Fruit fly (Drosophila melanogaster) whole organism, embryonic: ENCODE measurements around the gene Pex14.

Experiments used
- Bdp1 ChIP-seq: fragments of 200-800 bp; sonication (Bioruptor generic); optimal IDR thresholded peaks from 3 replicates; lab custom pipeline; 2016; ENCODE audit warnings: missing biosample characterization, missing genetic modification characterization
- CG10321 ChIP-seq: fragments of 200-800 bp; sonication (Bioruptor generic); IDR thresholded peaks from 2 replicates; pipeline ENCODE4 v1.3.6; 2022; ENCODE audit warnings: missing biosample characterization, missing genetic modification characterization
- CG10431 ChIP-seq: fragments of 200-800 bp; sonication (Bioruptor generic); optimal IDR thresholded peaks from 3 replicates; lab custom pipeline; 2018; ENCODE audit warnings: missing biosample characterization, mild to moderate bottlenecking, missing genetic modification characterization
- CG10565 ChIP-seq: fragments of 200-800 bp; sonication (Bioruptor generic); optimal IDR thresholded peaks from 3 replicates; lab custom pipeline; 2016; ENCODE audit warnings: missing biosample characterization, mild to moderate bottlenecking, missing genetic modification characterization
- CG11085 ChIP-seq: fragments of 200-800 bp; sonication (Bioruptor generic); IDR thresholded peaks from 2 replicates; pipeline ENCODE4 v1.3.6; 2022; ENCODE audit warnings: missing biosample characterization, missing genetic modification characterization
- CG11398 ChIP-seq: fragments of 200-800 bp; sonication (Bioruptor generic); optimal IDR thresholded peaks from 2 replicates; lab custom pipeline; 2016; ENCODE audit warnings: missing biosample characterization, missing genetic modification characterization
- CG11560 ChIP-seq: fragments of 200-800 bp; sonication (Bioruptor generic); IDR thresholded peaks from 3 replicates; pipeline ENCODE4 v1.3.6; 2022; ENCODE audit warnings: missing biosample characterization, missing genetic modification characterization
- CG17186 ChIP-seq: fragments of 200-800 bp; sonication (Bioruptor generic); optimal IDR thresholded peaks from 3 replicates; lab custom pipeline; 2017; ENCODE audit warnings: missing biosample characterization, missing genetic modification reagents, missing genetic modification characterization
- CG17328 ChIP-seq: fragments of 200-800 bp; sonication (Bioruptor generic); IDR thresholded peaks from 2 replicates; pipeline ENCODE4 v1.3.6; 2022; ENCODE audit warnings: missing biosample characterization, missing genetic modification characterization
- CG18619 ChIP-seq: fragments of 200-800 bp; sonication (Bioruptor generic); optimal IDR thresholded peaks from 3 replicates; lab custom pipeline; 2017; ENCODE audit warnings: missing biosample characterization, mild to moderate bottlenecking, missing genetic modification characterization
- CG18764 ChIP-seq: fragments of 200-800 bp; sonication (Bioruptor generic); optimal IDR thresholded peaks from 3 replicates; lab custom pipeline; 2016; ENCODE audit warnings: missing biosample characterization, missing genetic modification characterization
- CG30403 ChIP-seq: fragments of 200-800 bp; sonication (Bioruptor generic); optimal IDR thresholded peaks from 3 replicates; lab custom pipeline; 2016; ENCODE audit warnings: missing biosample characterization, missing genetic modification characterization
- CG30431 ChIP-seq: fragments of 200-800 bp; sonication (Bioruptor generic); optimal IDR thresholded peaks from 2 replicates; lab custom pipeline; 2017; ENCODE audit warnings: missing biosample characterization, missing genetic modification characterization
- CG31224 ChIP-seq: fragments of 200-800 bp; sonication (Bioruptor generic); IDR thresholded peaks from 2 replicates; pipeline ENCODE4 v1.3.6; 2022; ENCODE audit warnings: missing biosample characterization, missing genetic modification characterization
- CG31365 ChIP-seq: fragments of 200-800 bp; sonication (Bioruptor generic); optimal IDR thresholded peaks from 2 replicates; lab custom pipeline; 2018; ENCODE audit warnings: missing biosample characterization, mild to moderate bottlenecking, missing genetic modification characterization
- CG31388 ChIP-seq: fragments of 200-800 bp; sonication (Bioruptor generic); optimal IDR thresholded peaks from 2 replicates; lab custom pipeline; 2016; ENCODE audit warnings: missing biosample characterization, missing genetic modification characterization
- CG34376 ChIP-seq: fragments of 200-800 bp; sonication (Bioruptor generic); optimal IDR thresholded peaks from 2 replicates; lab custom pipeline; 2018; ENCODE audit warnings: missing biosample characterization, mild to moderate bottlenecking, missing genetic modification characterization
- CG3838 ChIP-seq: fragments of 200-800 bp; sonication (Bioruptor generic); optimal IDR thresholded peaks from 3 replicates; lab custom pipeline; 2016; ENCODE audit warnings: missing biosample characterization, missing genetic modification characterization
- CG3995 ChIP-seq: fragments of 200-800 bp; sonication (Bioruptor generic); optimal IDR thresholded peaks from 3 replicates; lab custom pipeline; 2016; ENCODE audit warnings: missing biosample characterization, missing genetic modification characterization
- CG42726 ChIP-seq: fragments of 200-800 bp; sonication (Bioruptor generic); IDR thresholded peaks from 2 replicates; pipeline ENCODE4 v1.3.6; 2022; ENCODE audit warnings: missing biosample characterization, missing genetic modification characterization; ENCODE audit not compliant: partially characterized antibody
- CG5180 ChIP-seq: fragments of 200-800 bp; sonication (Bioruptor generic); optimal IDR thresholded peaks from 3 replicates; lab custom pipeline; 2017; ENCODE audit warnings: missing biosample characterization, missing genetic modification characterization, mild to moderate bottlenecking, moderate library complexity, missing genetic modification reagents
- CG6791 ChIP-seq: fragments of 200-800 bp; sonication (Bioruptor generic); IDR thresholded peaks from 3 replicates; pipeline ENCODE4 v1.3.6; 2022; ENCODE audit warnings: missing biosample characterization, missing genetic modification characterization; ENCODE audit not compliant: partially characterized antibody
- D19B ChIP-seq: fragments of 200-800 bp; sonication (Bioruptor generic); optimal IDR thresholded peaks from 2 replicates; lab custom pipeline; 2017; ENCODE audit warnings: missing biosample characterization, mild to moderate bottlenecking, missing genetic modification characterization
- Dad ChIP-seq: fragments of 200-800 bp; sonication (Bioruptor generic); optimal IDR thresholded peaks from 3 replicates; lab custom pipeline; 2016; ENCODE audit warnings: missing biosample characterization, missing genetic modification characterization
- Deaf1 ChIP-seq: fragments of 200-800 bp; optimal IDR thresholded peaks from 3 replicates; lab custom pipeline; 2019; ENCODE audit warnings: missing biosample characterization, mild to moderate bottlenecking, missing genetic modification characterization, moderate library complexity
- Fer1 ChIP-seq: fragments of 200-800 bp; sonication (Bioruptor generic); optimal IDR thresholded peaks from 2 replicates; lab custom pipeline; 2017; ENCODE audit warnings: missing biosample characterization, mild to moderate bottlenecking, missing genetic modification characterization
- NK7.1 ChIP-seq: fragments of 200-800 bp; sonication (Bioruptor generic); optimal IDR thresholded peaks from 3 replicates; lab custom pipeline; 2016; ENCODE audit warnings: missing biosample characterization, missing genetic modification characterization
- Stat92E ChIP-seq, 3 experiments: fragments of >200 bp in 2 of 3; fragments of 200-800 bp in 1 of 3; sonication (Bioruptor generic) in 1 of 3; optimal IDR thresholded peaks; 2 replicates each; lab custom pipeline; 2017 to 2019; ENCODE audit warnings: missing biosample characterization in 3 of 3, missing genetic modification characterization in 3 of 3, mild to moderate bottlenecking in 1 of 3, moderate library complexity in 1 of 3
- Tbp ChIP-seq: fragments of >200 bp; optimal IDR thresholded peaks from 2 replicates; lab custom pipeline; 2018; ENCODE audit warnings: missing biosample characterization, missing genetic modification characterization
- Xbp1 ChIP-seq: fragments of 200-800 bp; sonication (Bioruptor generic); optimal IDR thresholded peaks from 3 replicates; lab custom pipeline; 2016; ENCODE audit warnings: missing biosample characterization, mild to moderate bottlenecking, missing genetic modification characterization
- ato ChIP-seq: fragments of 200-800 bp; sonication (Bioruptor generic); IDR thresholded peaks from 2 replicates; pipeline ENCODE4 v1.3.6; 2022; ENCODE audit warnings: missing biosample characterization, missing genetic modification characterization; ENCODE audit not compliant: partially characterized antibody
- btn ChIP-seq: fragments of 200-800 bp; sonication (Bioruptor generic); optimal IDR thresholded peaks from 2 replicates; lab custom pipeline; 2016; ENCODE audit warnings: missing biosample characterization, missing genetic modification characterization
- disco-r ChIP-seq: fragments of 200-800 bp; sonication (Bioruptor generic); optimal IDR thresholded peaks from 2 replicates; lab custom pipeline; 2016; ENCODE audit warnings: missing biosample characterization, missing genetic modification characterization
- esg ChIP-seq: fragments of 200-800 bp; sonication (Bioruptor generic); conservative IDR thresholded peaks from 2 replicates; pipeline ENCODE4 v1.3.6; 2022; ENCODE audit warnings: missing biosample characterization, missing genetic modification characterization
- fd64A ChIP-seq: fragments of 200-800 bp; sonication (Bioruptor generic); optimal IDR thresholded peaks from 3 replicates; lab custom pipeline; 2018; ENCODE audit warnings: missing biosample characterization, mild to moderate bottlenecking, missing genetic modification characterization
- gro ChIP-seq: fragments of 200-800 bp; sonication (Bioruptor generic); optimal IDR thresholded peaks from 2 replicates; lab custom pipeline; 2016; ENCODE audit warnings: missing biosample characterization, missing genetic modification characterization
- ham ChIP-seq: fragments of 200-800 bp; sonication (Bioruptor generic); IDR thresholded peaks from 2 replicates; pipeline ENCODE4 v1.3.6; 2022; ENCODE audit warnings: missing biosample characterization, missing genetic modification characterization
- hkb ChIP-seq, 2 experiments: fragments of 200-800 bp in 1 of 2; fragments of >200 bp in 1 of 2; sonication (Bioruptor generic) in 1 of 2; IDR thresholded peaks in 1 of 2; optimal IDR thresholded peaks in 1 of 2; 2 replicates each; pipeline versions ENCODE4 v1.3.6 to Lab custom; 2017 to 2022; ENCODE audit warnings: missing biosample characterization in 1 of 2, missing genetic modification characterization in 1 of 2
- lab ChIP-seq: fragments of 200-800 bp; sonication (Bioruptor generic); optimal IDR thresholded peaks from 3 replicates; lab custom pipeline; 2017; ENCODE audit warnings: missing biosample characterization, missing genetic modification characterization, mild to moderate bottlenecking, moderate library complexity, missing genetic modification reagents
- lbe ChIP-seq: fragments of 200-800 bp; sonication (Bioruptor generic); optimal IDR thresholded peaks from 2 replicates; lab custom pipeline; 2016; ENCODE audit warnings: missing biosample characterization, mild to moderate bottlenecking, missing genetic modification characterization
- maf-S ChIP-seq: fragments of 200-800 bp; sonication (Bioruptor generic); optimal IDR thresholded peaks from 2 replicates; lab custom pipeline; 2016; ENCODE audit warnings: missing biosample characterization, missing genetic modification characterization
- mam ChIP-seq: fragments of 200-800 bp; sonication (Bioruptor generic); optimal IDR thresholded peaks from 3 replicates; lab custom pipeline; 2016; ENCODE audit warnings: missing biosample characterization, missing genetic modification characterization
- org-1 ChIP-seq: fragments of 200-800 bp; sonication (Bioruptor generic); optimal IDR thresholded peaks from 2 replicates; lab custom pipeline; 2017; ENCODE audit warnings: missing biosample characterization, missing genetic modification characterization
- pum ChIP-seq: fragments of 200-800 bp; sonication (Bioruptor generic); optimal IDR thresholded peaks from 2 replicates; lab custom pipeline; 2016; ENCODE audit warnings: missing biosample characterization, missing genetic modification characterization
- sens-2 ChIP-seq: fragments of 200-800 bp; sonication (Bioruptor generic); IDR thresholded peaks from 2 replicates; pipeline ENCODE4 v1.3.6; 2022; ENCODE audit warnings: missing biosample characterization, missing genetic modification characterization
- sug ChIP-seq: fragments of 200-800 bp; optimal IDR thresholded peaks from 2 replicates; lab custom pipeline; 2019; ENCODE audit warnings: missing biosample characterization, mild to moderate bottlenecking, missing genetic modification characterization, moderate library complexity
- trem ChIP-seq: fragments of 200-800 bp; optimal IDR thresholded peaks from 3 replicates; lab custom pipeline; 2019; ENCODE audit warnings: missing biosample characterization, mild to moderate bottlenecking, missing genetic modification characterization, moderate library complexity
- ttk ChIP-seq: fragments of 200-800 bp; sonication (Bioruptor generic); IDR thresholded peaks from 2 replicates; pipeline ENCODE4 v2.1.2; 2022; ENCODE audit warnings: missing biosample characterization, missing genetic modification characterization
- wor ChIP-seq: fragments of 200-800 bp; sonication (Bioruptor generic); IDR thresholded peaks from 2 replicates; pipeline ENCODE4 v1.3.6; 2022; ENCODE audit warnings: missing biosample characterization, missing genetic modification characterization

The Pex14 gene

DNA sequence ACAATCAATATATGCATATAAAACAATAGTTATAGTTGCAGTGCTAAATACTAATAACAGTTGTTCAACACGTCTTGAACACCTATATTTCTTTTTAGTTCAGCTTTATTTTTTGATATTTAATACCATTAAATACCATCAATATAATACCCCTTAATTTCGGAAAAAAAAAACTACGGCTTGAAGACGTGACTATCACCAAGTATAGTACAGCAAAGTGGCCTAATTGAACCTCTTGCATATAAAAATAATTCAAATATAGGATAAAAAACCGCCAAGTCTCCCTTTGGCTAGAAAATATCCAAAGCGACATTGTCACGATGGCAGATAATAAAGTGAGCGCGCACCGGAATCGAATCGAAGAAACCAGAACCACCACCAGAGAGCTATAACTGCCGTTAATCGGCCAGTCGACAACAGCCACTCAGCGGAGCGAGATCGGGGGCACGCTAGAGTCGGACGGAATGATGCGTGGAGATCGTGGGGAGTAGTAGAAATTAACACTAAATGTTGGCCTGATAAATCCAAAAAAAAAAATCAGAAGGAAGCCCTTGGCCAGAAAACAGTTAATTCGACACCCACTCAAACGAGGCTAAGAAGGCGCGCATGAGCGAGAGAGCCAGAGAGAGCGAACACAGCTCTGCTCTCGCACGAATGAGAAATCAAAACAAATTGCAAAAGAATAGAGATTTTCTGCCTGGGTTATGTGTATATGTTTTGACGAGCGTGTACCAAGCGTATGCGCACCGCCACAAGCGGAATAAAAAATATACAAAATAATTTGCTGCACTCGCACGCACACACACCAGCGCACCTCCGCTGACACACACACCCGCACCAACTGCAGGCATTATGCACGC is 6.4 kb downstream of the Pex14 start:
- TF ChIP-seq CG11560 (tag; lab: Robert Waterston, UW): no peak
- peak; percentile 51 for TF ChIP-seq Fer1
- TF ChIP-seq Stat92E (GFP tag; optimal IDR thresholded peaks at IDR 0.05; lab: Kevin White, UChicago): peak in 1 of 3 experiments; percentile 61
- peak; percentile 14 for TF ChIP-seq mam (GFP tag; lab: Kevin White, UChicago)
- TF ChIP-seq CG30403: peak; percentile 51
- no peak for TF ChIP-seq esg (GFP tag; lab: Robert Waterston, UW)
- TF ChIP-seq CG5180 (GFP tag; lab: Kevin White, UChicago): no peak
- TF ChIP-seq CG10431 (GFP tag; lab: Kevin White, UChicago): no peak
- TF ChIP-seq btn (GFP tag; lab: Kevin White, UChicago): no peak
- no peak for TF ChIP-seq CG10321
- peak; percentile 26 for TF ChIP-seq CG17186 (GFP tag; lab: Kevin White, UChicago)
- TF ChIP-seq maf-S: no peak
- no peak for TF ChIP-seq org-1
- peak; percentile 39 for TF ChIP-seq trem (tag; lab: Kevin White, UChicago)
- TF ChIP-seq CG42726 (GFP tag; lab: Robert Waterston, UW): peak; percentile 53; the same call in 1 of the 2 replicates
- TF ChIP-seq CG31365: no peak
- TF ChIP-seq CG31224 (GFP tag; lab: Robert Waterston, UW): no peak
- no peak for TF ChIP-seq CG18764 (GFP tag; lab: Kevin White, UChicago)
- peak; percentile 70 for TF ChIP-seq lab (GFP tag; lab: Kevin White, UChicago)
- no peak for TF ChIP-seq CG11398 (GFP tag; lab: Kevin White, UChicago)
- peak; percentile 21 for TF ChIP-seq CG3995 (GFP tag; lab: Kevin White, UChicago)
- TF ChIP-seq ato (GFP tag; lab: Robert Waterston, UW): 0 out of 2 replicates have a peak, but pooled peaks have one; percentile 44
- peak; percentile 28 for TF ChIP-seq gro (GFP tag; lab: Kevin White, UChicago)
- TF ChIP-seq NK7.1 (GFP tag; lab: Kevin White, UChicago): peak; percentile 37
- peak; percentile 39 for TF ChIP-seq CG34376 (GFP tag; lab: Kevin White, UChicago)
- TF ChIP-seq D19B (GFP tag; lab: Kevin White, UChicago): peak; percentile 30
- no peak for TF ChIP-seq CG17328 (GFP tag; lab: Robert Waterston, UW)
- no peak for TF ChIP-seq Dad
- no peak for TF ChIP-seq CG10565
- peak; percentile 41 for TF ChIP-seq CG18619 (GFP tag; lab: Kevin White, UChicago)
- no peak for TF ChIP-seq CG3838
- no peak for TF ChIP-seq CG31388 (GFP tag; lab: Kevin White, UChicago)
- TF ChIP-seq ttk (GFP tag; lab: Robert Waterston, UW): no peak
- TF ChIP-seq lbe (GFP tag; lab: Kevin White, UChicago): peak; percentile 4
- TF ChIP-seq disco-r (GFP tag; lab: Kevin White, UChicago): no peak
- TF ChIP-seq Xbp1: peak; percentile 21
- no peak for TF ChIP-seq wor (GFP tag; lab: Robert Waterston, UW)
- TF ChIP-seq Tbp (GFP tag; lab: Kevin White, UChicago): peak; percentile 83
- no peak for TF ChIP-seq ham (GFP tag; lab: Robert Waterston, UW)
- TF ChIP-seq CG30431 (GFP tag; lab: Kevin White, UChicago): peak; percentile 13
- peak; percentile 35 for TF ChIP-seq Deaf1
- TF ChIP-seq Bdp1 (GFP tag; lab: Kevin White, UChicago): no peak
- peak; percentile 35; the same call in 1 of the 2 replicates for TF ChIP-seq sens-2
- TF ChIP-seq hkb (optimal IDR thresholded peaks at IDR 0.05; lab: Kevin White, UChicago): no peak
- TF ChIP-seq hkb (GFP tag; IDR thresholded peaks at IDR 0.05; lab: Robert Waterston, UW): peak; percentile 48; the same call in 1 of the 2 replicates
- peak; percentile 41; the same call in 1 of the 3 replicates for TF ChIP-seq CG6791 (GFP tag; lab: Robert Waterston, UW)
- peak; percentile 73 for TF ChIP-seq sug (tag; lab: Kevin White, UChicago)
- no peak for TF ChIP-seq CG11085 (GFP tag; lab: Robert Waterston, UW)
- no peak for TF ChIP-seq fd64A (GFP tag; lab: Kevin White, UChicago)
- no peak for TF ChIP-seq pum
